Worm (Caenorhabditis elegans) whole organism, midembryonic: ENCODE data around the gene srg-28.

Source experiments
- cog-1 ChIP-seq: sonication (generic microtip); optimal IDR thresholded peaks from 2 replicates; lab custom pipeline; 2016; ENCODE audit warnings: missing genetic modification characterization, missing compliant biosample characterization
- klf-2 ChIP-seq: fragments of 200-800 bp; sonication (Bioruptor generic); conservative IDR thresholded peaks from 2 replicates; pipeline ENCODE4 v1.3.6; 2022; ENCODE audit warnings: missing genetic modification reagents, missing genetic modification characterization, missing compliant biosample characterization

ce11 chrV:5345419-5345818 is 10.7 kb downstream of the srg-28 start, which contains the start of gene srg-25:
- no peak for TF ChIP-seq klf-2
- no peak for TF ChIP-seq cog-1 (tag; lab: Kevin White, UChicago)
